Fruit fly (Drosophila melanogaster): Measurements from ENCODE around the gene p38a.

Gene p38a

dm6 chr3R:24169362-24169761 is 17.2 kb upstream of the p38a start, which contains the start of gene CG5510 (continued):
- TF ChIP-seq CG4360 (GFP tag; IDR thresholded peaks at IDR 0.05), result no peak
- TF ChIP-seq Fer2 (tag; optimal IDR thresholded peaks at IDR 0.05), result no peak
- TF ChIP-seq Camta (GFP tag; optimal IDR thresholded peaks at IDR 0.05), result peak; percentile 58
- TF ChIP-seq CG17829 (tag; optimal IDR thresholded peaks at IDR 0.05), result peak; percentile 71
- no peak for TF ChIP-seq hth (optimal IDR thresholded peaks at IDR 0.05)
- no peak for TF ChIP-seq ac (GFP tag; optimal IDR thresholded peaks at IDR 0.05)
- TF ChIP-seq ato (GFP tag; IDR thresholded peaks at IDR 0.05; ENCODE audit: partially characterized antibody), result peak; percentile 99
- no peak for TF ChIP-seq Hr78 (GFP tag; optimal IDR thresholded peaks at IDR 0.05)
- peak; percentile 45 for TF ChIP-seq CG3163 (GFP tag; optimal IDR thresholded peaks at IDR 0.05)
- TF ChIP-seq CG9727 (GFP tag; optimal IDR thresholded peaks at IDR 0.05), result no peak
- TF ChIP-seq Hey (tag; optimal IDR thresholded peaks at IDR 0.05), result no peak
- no peak for TF ChIP-seq TFAM (GFP tag; optimal IDR thresholded peaks at IDR 0.05)
- TF ChIP-seq ase (GFP tag; IDR thresholded peaks at IDR 0.05), result 0 out of 3 replicates have a peak, but pooled peaks have one; percentile 21
- TF ChIP-seq tll (GFP tag; optimal IDR thresholded peaks at IDR 0.05), result no peak
- 0 out of 2 replicates have a peak, but pooled peaks have one; percentile 11 for TF ChIP-seq Drgx (GFP tag; IDR thresholded peaks at IDR 0.05)
- TF ChIP-seq jing (GFP tag; optimal IDR thresholded peaks at IDR 0.05), result no peak
- no peak for TF ChIP-seq cwo (GFP tag; optimal IDR thresholded peaks at IDR 0.05)
- peak; percentile 63; the same call in 1 of the 2 replicates for TF ChIP-seq CG11247 (GFP tag; IDR thresholded peaks at IDR 0.05)
- TF ChIP-seq CG4820 (GFP tag; optimal IDR thresholded peaks at IDR 0.05), result no peak
- TF ChIP-seq CG31365 (tag; optimal IDR thresholded peaks at IDR 0.05), result no peak
- peak; percentile 33; the same call in 1 of the 2 replicates for TF ChIP-seq CG14014 (GFP tag; IDR thresholded peaks at IDR 0.05)
- peak; percentile 97 for TF ChIP-seq zen2 (GFP tag; IDR thresholded peaks at IDR 0.05; ENCODE audit: partially characterized antibody)
- peak; percentile 11 for TF ChIP-seq dmrt11E (tag; optimal IDR thresholded peaks at IDR 0.05)
- no peak for TF ChIP-seq CG10959 (GFP tag; IDR thresholded peaks at IDR 0.05)
- no peak for TF ChIP-seq unpg (GFP tag; optimal IDR thresholded peaks at IDR 0.05)
- TF ChIP-seq sisA (GFP tag; IDR thresholded peaks at IDR 0.05), result peak; percentile 59
- TF ChIP-seq ranshi (GFP tag; IDR thresholded peaks at IDR 0.05), result peak; percentile 55; the same call in 1 of the 2 replicates
- TF ChIP-seq CG33557 (GFP tag; optimal IDR thresholded peaks at IDR 0.05), result no peak
- TF ChIP-seq CG30403 (GFP tag; optimal IDR thresholded peaks at IDR 0.05), result peak; percentile 56
- no peak for TF ChIP-seq Lim3 (GFP tag; IDR thresholded peaks at IDR 0.05)
- peak; percentile 89 for TF ChIP-seq stwl (tag; optimal IDR thresholded peaks at IDR 0.05)
- peak; percentile 86 for TF ChIP-seq YL-1 (GFP tag; optimal IDR thresholded peaks at IDR 0.05)
- TF ChIP-seq insv (GFP tag; optimal IDR thresholded peaks at IDR 0.05), result no peak
- peak; percentile 15 for TF ChIP-seq CG10209 (GFP tag; optimal IDR thresholded peaks at IDR 0.05)
- TF ChIP-seq HLHmδ (GFP tag; optimal IDR thresholded peaks at IDR 0.05), result no peak
- TF ChIP-seq her (GFP tag; optimal IDR thresholded peaks at IDR 0.05), result peak; percentile 26
- no peak for TF ChIP-seq CG17802 (tag; optimal IDR thresholded peaks at IDR 0.05)
- TF ChIP-seq maf-S (GFP tag; optimal IDR thresholded peaks at IDR 0.05), result peak; percentile 16
- peak; percentile 41 for TF ChIP-seq PHDP (tag; optimal IDR thresholded peaks at IDR 0.05)
- TF ChIP-seq CG6689 (GFP tag; IDR thresholded peaks at IDR 0.05), result no peak
- TF ChIP-seq fru (optimal IDR thresholded peaks at IDR 0.05), result no peak
- TF ChIP-seq CG7271 (tag; optimal IDR thresholded peaks at IDR 0.05), result no peak
- TF ChIP-seq wdn (GFP tag; IDR thresholded peaks at IDR 0.05), result no peak
- no peak for TF ChIP-seq Asciz (GFP tag; optimal IDR thresholded peaks at IDR 0.05)
- TF ChIP-seq luna (GFP tag; optimal IDR thresholded peaks at IDR 0.05), result no peak
- TF ChIP-seq jigr1 (GFP tag; IDR thresholded peaks at IDR 0.05), result no peak
- TF ChIP-seq toy (GFP tag; IDR thresholded peaks at IDR 0.05), result no peak
- TF ChIP-seq Nf-YA (GFP tag; IDR thresholded peaks at IDR 0.05), result no peak
- TF ChIP-seq CG10462 (GFP tag; optimal IDR thresholded peaks at IDR 0.05), result no peak
- TF ChIP-seq pros (GFP tag; optimal IDR thresholded peaks at IDR 0.05), result no peak
- no peak for TF ChIP-seq CG8478 (optimal IDR thresholded peaks at IDR 0.05)
- no peak for TF ChIP-seq CG11696 (GFP tag; IDR thresholded peaks at IDR 0.05)
